Fruit fly (Drosophila melanogaster) whole organism, embryonic: ENCODE results near the gene CG8668.

Experiments used
- Abd-B ChIP-seq: fragments of 200-800 bp; sonication (Bioruptor generic); optimal IDR thresholded peaks from 2 replicates; lab custom pipeline; 2018; ENCODE audit warnings: missing biosample characterization, mild to moderate bottlenecking, missing genetic modification characterization, moderate library complexity
- BEAF-32 ChIP-seq: fragments of 200-800 bp; sonication (Bioruptor generic); optimal IDR thresholded peaks from 3 replicates; lab custom pipeline; 2017; ENCODE audit warnings: missing biosample characterization, missing genetic modification characterization, mild to moderate bottlenecking, moderate library complexity, missing genetic modification reagents
- CG11085 ChIP-seq: fragments of 200-800 bp; sonication (Bioruptor generic); IDR thresholded peaks from 2 replicates; pipeline ENCODE4 v1.3.6; 2022; ENCODE audit warnings: missing biosample characterization, missing genetic modification characterization
- CG17802 ChIP-seq: fragments of 200-800 bp; sonication (Bioruptor generic); optimal IDR thresholded peaks from 2 replicates; lab custom pipeline; 2018; ENCODE audit warnings: missing biosample characterization, mild to moderate bottlenecking, missing genetic modification characterization, moderate library complexity
- CG17829 ChIP-seq: fragments of 200-800 bp; optimal IDR thresholded peaks from 2 replicates; lab custom pipeline; 2019; ENCODE audit warnings: missing biosample characterization, mild to moderate bottlenecking, missing genetic modification characterization, moderate library complexity
- CG18262 ChIP-seq: fragments of 200-800 bp; optimal IDR thresholded peaks from 3 replicates; lab custom pipeline; 2019; ENCODE audit warnings: missing biosample characterization, mild to moderate bottlenecking, missing genetic modification characterization, moderate library complexity
- CG18764 ChIP-seq: fragments of 200-800 bp; sonication (Bioruptor generic); optimal IDR thresholded peaks from 3 replicates; lab custom pipeline; 2016; ENCODE audit warnings: missing biosample characterization, missing genetic modification characterization
- CG2116 ChIP-seq: fragments of 200-800 bp; sonication (Bioruptor generic); optimal IDR thresholded peaks from 3 replicates; lab custom pipeline; 2018; ENCODE audit warnings: missing biosample characterization, mild to moderate bottlenecking, missing genetic modification characterization
- CG34376 ChIP-seq: fragments of 200-800 bp; sonication (Bioruptor generic); optimal IDR thresholded peaks from 2 replicates; lab custom pipeline; 2018; ENCODE audit warnings: missing biosample characterization, mild to moderate bottlenecking, missing genetic modification characterization
- CG3847 ChIP-seq: fragments of 200-800 bp; sonication (Bioruptor generic); IDR thresholded peaks from 2 replicates; pipeline ENCODE4 v1.3.6; 2022; ENCODE audit warnings: missing biosample characterization, missing genetic modification characterization
- CG4328 ChIP-seq: fragments of 200-800 bp; sonication (Bioruptor generic); optimal IDR thresholded peaks from 3 replicates; lab custom pipeline; 2017; ENCODE audit warnings: missing biosample characterization, missing genetic modification reagents, missing genetic modification characterization
- CG43689 ChIP-seq: fragments of 200-800 bp; sonication (Bioruptor generic); IDR thresholded peaks from 2 replicates; pipeline ENCODE4 v1.3.6; 2022; ENCODE audit warnings: missing biosample characterization, missing genetic modification characterization
- CG5180 ChIP-seq: fragments of 200-800 bp; sonication (Bioruptor generic); optimal IDR thresholded peaks from 3 replicates; lab custom pipeline; 2017; ENCODE audit warnings: missing biosample characterization, missing genetic modification characterization, mild to moderate bottlenecking, moderate library complexity, missing genetic modification reagents
- CG5245 ChIP-seq: fragments of 200-800 bp; sonication (Bioruptor generic); optimal IDR thresholded peaks from 3 replicates; lab custom pipeline; 2016; ENCODE audit warnings: missing biosample characterization, missing genetic modification characterization
- CG7745 ChIP-seq: fragments of 200-800 bp; sonication (Bioruptor generic); optimal IDR thresholded peaks from 2 replicates; lab custom pipeline; 2018; ENCODE audit warnings: missing biosample characterization, mild to moderate bottlenecking, missing genetic modification characterization, moderate library complexity
- CG8388 ChIP-seq: fragments of 200-800 bp; sonication (Bioruptor generic); optimal IDR thresholded peaks from 2 replicates; lab custom pipeline; 2019; ENCODE audit warnings: missing biosample characterization, mild to moderate bottlenecking, missing genetic modification characterization, moderate library complexity
- CG8924 ChIP-seq: fragments of 200-800 bp; optimal IDR thresholded peaks from 3 replicates; lab custom pipeline; 2019; ENCODE audit warnings: missing biosample characterization, mild to moderate bottlenecking, missing genetic modification characterization, moderate library complexity
- CHES-1-like ChIP-seq: fragments of 200-800 bp; sonication (Bioruptor generic); optimal IDR thresholded peaks from 2 replicates; lab custom pipeline; 2016; ENCODE audit warnings: missing biosample characterization, missing genetic modification characterization
- CoRest ChIP-seq: fragments of 200-800 bp; sonication (Bioruptor generic); optimal IDR thresholded peaks from 3 replicates; lab custom pipeline; 2018; ENCODE audit warnings: missing biosample characterization, mild to moderate bottlenecking, missing genetic modification characterization, moderate library complexity
- D19A ChIP-seq: fragments of 200-800 bp; optimal IDR thresholded peaks from 3 replicates; lab custom pipeline; 2019; ENCODE audit warnings: missing biosample characterization, mild to moderate bottlenecking, missing genetic modification characterization, moderate library complexity
- Dll ChIP-seq: fragments of 200-800 bp; sonication (Bioruptor generic); IDR thresholded peaks from 4 replicates; pipeline ENCODE4 v1.3.6; 2022; ENCODE audit warnings: missing biosample characterization, missing genetic modification characterization; ENCODE audit not compliant: partially characterized antibody
- E2f1 ChIP-seq: fragments of 200-800 bp; sonication (Bioruptor generic); IDR thresholded peaks from 2 replicates; pipeline ENCODE4 v1.3.6; 2022; ENCODE audit warnings: missing biosample characterization, missing genetic modification characterization
- Eip74EF ChIP-seq, 2 experiments: fragments of 200-800 bp in 1 of 2; fragments of >200 bp in 1 of 2; sonication (Bioruptor generic) in 1 of 2; optimal IDR thresholded peaks; 2 replicates each; lab custom pipeline; 2017 to 2019; ENCODE audit warnings: missing biosample characterization in 2 of 2, missing genetic modification characterization in 2 of 2, mild to moderate bottlenecking in 1 of 2, moderate library complexity in 1 of 2
- Ets65A ChIP-seq: fragments of 200-800 bp; sonication (Bioruptor generic); peaks from one replicate; lab custom pipeline; 2016; ENCODE audit warnings: missing biosample characterization, missing genetic modification characterization
- Ets97D ChIP-seq: fragments of 200-800 bp; sonication (Bioruptor generic); optimal IDR thresholded peaks from 3 replicates; lab custom pipeline; 2016; ENCODE audit warnings: missing biosample characterization, missing genetic modification characterization
- Gug ChIP-seq: fragments of 200-800 bp; sonication (Bioruptor generic); IDR thresholded peaks from 4 replicates; pipeline ENCODE4 v1.3.6; 2022; ENCODE audit warnings: missing biosample characterization, missing genetic modification characterization
- HLH3B ChIP-seq: fragments of 200-800 bp; sonication (Bioruptor generic); IDR thresholded peaks from 2 replicates; pipeline ENCODE4 v1.3.6; 2022; ENCODE audit warnings: missing biosample characterization, missing genetic modification characterization
- HLH4C ChIP-seq: fragments of 200-800 bp; sonication (Bioruptor generic); IDR thresholded peaks from 3 replicates; pipeline ENCODE4 v1.3.6; 2022; ENCODE audit warnings: missing biosample characterization, missing genetic modification characterization; ENCODE audit not compliant: partially characterized antibody
- Hr51 ChIP-seq, 2 experiments: fragments of 200-800 bp; sonication (Bioruptor generic); optimal IDR thresholded peaks; 2 replicates in 1 of 2; 3 replicates in 1 of 2; lab custom pipeline; 2016 to 2018; ENCODE audit warnings: missing biosample characterization in 2 of 2, missing genetic modification characterization in 2 of 2, mild to moderate bottlenecking in 1 of 2, moderate library complexity in 1 of 2
- MTF-1 ChIP-seq: fragments of 200-800 bp; sonication (Bioruptor generic); optimal IDR thresholded peaks from 2 replicates; lab custom pipeline; 2018; ENCODE audit warnings: missing biosample characterization, mild to moderate bottlenecking, missing genetic modification characterization, borderline replicate concordance
- NC2β ChIP-seq: fragments of 200-800 bp; sonication (Bioruptor generic); optimal IDR thresholded peaks from 2 replicates; lab custom pipeline; 2016; ENCODE audit warnings: missing biosample characterization, missing genetic modification characterization
- Sox102F ChIP-seq: fragments of 200-800 bp; sonication (Bioruptor generic); optimal IDR thresholded peaks from 2 replicates; lab custom pipeline; 2018; ENCODE audit warnings: missing biosample characterization, mild to moderate bottlenecking, missing genetic modification characterization, moderate library complexity
- bab2 ChIP-seq: fragments of 200-800 bp; sonication (Bioruptor generic); optimal IDR thresholded peaks from 2 replicates; lab custom pipeline; 2016; ENCODE audit warnings: missing biosample characterization, missing genetic modification characterization
- cg ChIP-seq: fragments of 200-800 bp; sonication (Bioruptor generic); optimal IDR thresholded peaks from 3 replicates; lab custom pipeline; 2019; ENCODE audit warnings: missing biosample characterization, mild to moderate bottlenecking, missing genetic modification characterization, moderate library complexity
- danr ChIP-seq: fragments of 200-800 bp; sonication (Bioruptor generic); IDR thresholded peaks from 2 replicates; pipeline ENCODE4 v1.3.6; 2022; ENCODE audit warnings: missing biosample characterization, missing genetic modification characterization
- dimm ChIP-seq: fragments of 200-800 bp; sonication (Bioruptor generic); IDR thresholded peaks from 2 replicates; pipeline ENCODE4 v1.3.6; 2022; ENCODE audit warnings: missing biosample characterization, missing genetic modification characterization
- dmrt11E ChIP-seq: fragments of 200-800 bp; sonication (Bioruptor generic); optimal IDR thresholded peaks from 3 replicates; lab custom pipeline; 2018; ENCODE audit warnings: missing biosample characterization, mild to moderate bottlenecking, missing genetic modification characterization, moderate library complexity
- dmrt99B ChIP-seq: fragments of 200-800 bp; sonication (Bioruptor generic); optimal IDR thresholded peaks from 2 replicates; lab custom pipeline; 2018; ENCODE audit warnings: missing biosample characterization, mild to moderate bottlenecking, missing genetic modification characterization, moderate library complexity
- fd3F ChIP-seq: fragments of 200-800 bp; sonication (Bioruptor generic); optimal IDR thresholded peaks from 2 replicates; lab custom pipeline; 2018; ENCODE audit warnings: missing biosample characterization, mild to moderate bottlenecking, missing genetic modification characterization, moderate library complexity
- gt ChIP-seq: fragments of 200-800 bp; sonication (Bioruptor generic); IDR thresholded peaks from 2 replicates; pipeline ENCODE4 v1.3.6; 2022; ENCODE audit warnings: missing biosample characterization, missing genetic modification characterization
- inv ChIP-seq: fragments of 200-800 bp; sonication (Bioruptor generic); IDR thresholded peaks from 2 replicates; pipeline ENCODE4 v1.3.6; 2022; ENCODE audit warnings: missing biosample characterization, missing genetic modification characterization; ENCODE audit not compliant: partially characterized antibody
- kni ChIP-seq: fragments of 200-800 bp; sonication (Bioruptor generic); optimal IDR thresholded peaks from 3 replicates; lab custom pipeline; 2017; ENCODE audit warnings: mild to moderate bottlenecking, missing biosample characterization, missing genetic modification reagents, missing genetic modification characterization
- mam ChIP-seq: fragments of 200-800 bp; sonication (Bioruptor generic); optimal IDR thresholded peaks from 3 replicates; lab custom pipeline; 2016; ENCODE audit warnings: missing biosample characterization, missing genetic modification characterization
- nerfin-2 ChIP-seq: fragments of 200-800 bp; sonication (Bioruptor generic); IDR thresholded peaks from 2 replicates; pipeline ENCODE4 v1.3.6; 2022; ENCODE audit warnings: missing biosample characterization, missing genetic modification characterization; ENCODE audit not compliant: partially characterized antibody
- p53 ChIP-seq: fragments of 200-800 bp; sonication (Bioruptor generic); optimal IDR thresholded peaks from 2 replicates; lab custom pipeline; 2016; ENCODE audit warnings: missing biosample characterization, missing genetic modification characterization
- pan ChIP-seq, 4 experiments: fragments of >200 bp in 3 of 4; fragments of 200-800 bp in 1 of 4; sonication (Bioruptor generic) in 1 of 4; optimal IDR thresholded peaks in 3 of 4; IDR thresholded peaks in 1 of 4; 2 replicates each; pipeline versions ENCODE4 v1.3.6 to Lab custom; 2017 to 2022; ENCODE audit warnings: missing biosample characterization in 2 of 4, missing genetic modification characterization in 2 of 4, mixed read lengths in 1 of 4
- scrt ChIP-seq: fragments of 200-800 bp; sonication (Bioruptor generic); optimal IDR thresholded peaks from 2 replicates; lab custom pipeline; 2018; ENCODE audit warnings: missing biosample characterization, mild to moderate bottlenecking, missing genetic modification characterization, moderate library complexity
- ssp ChIP-seq: fragments of 200-800 bp; sonication (Bioruptor generic); IDR thresholded peaks from 2 replicates; pipeline ENCODE4 v1.3.6; 2022; ENCODE audit warnings: missing biosample characterization, missing genetic modification characterization
- sug ChIP-seq: fragments of 200-800 bp; optimal IDR thresholded peaks from 2 replicates; lab custom pipeline; 2019; ENCODE audit warnings: missing biosample characterization, mild to moderate bottlenecking, missing genetic modification characterization, moderate library complexity
- yki ChIP-seq: fragments of >200 bp; optimal IDR thresholded peaks from 3 replicates; lab custom pipeline; 2018

CG8668 gene

dm6 chr2L:8080645-8081044 lies 46.2 kb upstream of the CG8668 start (continued):
- TF ChIP-seq ssp (GFP tag; lab: Robert Waterston, UW) (no peak), CG17802 (tag; lab: Kevin White, UChicago) (no peak), CG34376 (GFP tag; lab: Kevin White, UChicago) (no peak), CG7745 (tag; lab: Kevin White, UChicago) (no peak), E2f1 (GFP tag; lab: Robert Waterston, UW) (no peak), Dll (no peak), scrt (GFP tag; lab: Kevin White, UChicago) (no peak), Ets65A (peak; percentile 9), CG18764 (no peak), fd3F (no peak), inv (GFP tag; lab: Robert Waterston, UW) (no peak), nerfin-2 (GFP tag; lab: Robert Waterston, UW) (no peak), Sox102F (GFP tag; lab: Kevin White, UChicago) (no peak), CG43689 (GFP tag; lab: Robert Waterston, UW) (no peak), Gug (GFP tag; lab: Robert Waterston, UW) (no peak), BEAF-32 (GFP tag; lab: Kevin White, UChicago) (no peak), Eip74EF (GFP tag; optimal IDR thresholded peaks at IDR 0.05; lab: Kevin White, UChicago) (peak in 1 of 2 experiments; percentile 35), HLH3B (GFP tag; lab: Robert Waterston, UW) (no peak), p53 (GFP tag; lab: Kevin White, UChicago) (no peak), pan (optimal IDR thresholded peaks at IDR 0.05; lab: Kevin White, UChicago) (no peak), pan (GFP tag; optimal IDR thresholded peaks at IDR 0.05 in 1 of 2, IDR thresholded peaks at IDR 0.05 in 1 of 2) (no peak), mam (GFP tag; lab: Kevin White, UChicago) (no peak), Ets97D (GFP tag; lab: Kevin White, UChicago) (no peak), dmrt99B (no peak), Abd-B (GFP tag; lab: Kevin White, UChicago) (no peak), CG18262 (tag; lab: Kevin White, UChicago) (peak; percentile 59), HLH4C (no peak), CoRest (tag; lab: Kevin White, UChicago) (peak; percentile 47), dmrt11E (tag; lab: Kevin White, UChicago) (peak; percentile 37), CG8388 (GFP tag; lab: Kevin White, UChicago) (peak; percentile 65), gt (GFP tag; lab: Robert Waterston, UW) (no peak), CG3847 (no peak), yki (lab: Kevin White, UChicago) (no peak), CG2116 (GFP tag; lab: Kevin White, UChicago) (no peak), CG4328 (GFP tag; lab: Kevin White, UChicago) (no peak), CG5245 (GFP tag; lab: Kevin White, UChicago) (no peak), CHES-1-like (GFP tag; lab: Kevin White, UChicago) (no peak), danr (GFP tag; lab: Robert Waterston, UW) (no peak), CG11085 (GFP tag; lab: Robert Waterston, UW) (no peak), Hr51 (GFP tag; optimal IDR thresholded peaks at IDR 0.05; lab: Kevin White, UChicago) (no peak), cg (GFP tag; lab: Kevin White, UChicago) (no peak), sug (tag; lab: Kevin White, UChicago) (no peak), NC2β (GFP tag; lab: Kevin White, UChicago) (no peak), bab2 (GFP tag; lab: Kevin White, UChicago) (no peak), CG17829 (tag; lab: Kevin White, UChicago) (peak; percentile 30), dimm (GFP tag; lab: Robert Waterston, UW) (no peak), CG8924 (tag; lab: Kevin White, UChicago) (peak; percentile 67), CG5180 (no peak), D19A (peak; percentile 59), kni (GFP tag; lab: Kevin White, UChicago) (no peak), MTF-1 (GFP tag; lab: Kevin White, UChicago) (no peak)
